Fruit fly (Drosophila melanogaster): Measurements from ENCODE around the gene sordd1.
A peak's percentile ranks its signal among the peaks of the same experiment; 100 is the strongest.

Gene sordd1

DNA sequence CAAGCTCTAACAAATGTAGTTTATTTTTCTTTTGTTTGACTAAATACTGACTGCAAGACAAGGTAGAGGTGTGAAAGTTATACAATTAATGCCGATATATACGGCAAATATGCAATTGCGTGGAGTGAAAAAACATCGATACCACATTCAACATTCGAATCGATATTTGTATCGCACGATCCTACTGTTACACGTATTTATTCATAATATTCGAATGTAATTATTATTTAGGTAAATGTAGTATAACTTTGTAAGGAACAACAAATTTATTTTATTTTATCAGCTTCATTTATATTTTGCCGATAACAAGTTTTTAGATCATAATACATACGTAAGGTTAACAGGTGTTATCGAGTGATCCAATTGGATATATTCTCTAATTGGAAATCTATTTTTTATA is 39.6 kb upstream of the sordd1 start, which contains the start of gene Chc (continued):
- no peak for TF ChIP-seq Sin3A (optimal IDR thresholded peaks at IDR 0.05)
- peak; percentile 96 for TF ChIP-seq CG13287 (GFP tag; IDR thresholded peaks at IDR 0.05; ENCODE audit: partially characterized antibody)
- TF ChIP-seq CG3163 (GFP tag; optimal IDR thresholded peaks at IDR 0.05) = no peak
- TF ChIP-seq CG10267 (tag; optimal IDR thresholded peaks at IDR 0.05) = peak; percentile 25
- TF ChIP-seq dan (GFP tag; IDR thresholded peaks at IDR 0.05) = no peak
- no peak for TF ChIP-seq HLHmδ (GFP tag; optimal IDR thresholded peaks at IDR 0.05)
- TF ChIP-seq CG34376 (GFP tag; optimal IDR thresholded peaks at IDR 0.05) = no peak
- TF ChIP-seq CG34224 (GFP tag; IDR thresholded peaks at IDR 0.05; ENCODE audit: partially characterized antibody) = peak; percentile 97
- no peak for TF ChIP-seq chif (GFP tag; optimal IDR thresholded peaks at IDR 0.05)
- TF ChIP-seq CG7963 (GFP tag; IDR thresholded peaks at IDR 0.05; ENCODE audit: partially characterized antibody) = peak; percentile 97
- peak; percentile 58 for TF ChIP-seq HmgZ (tag; optimal IDR thresholded peaks at IDR 0.05)
- no peak for TF ChIP-seq B-H2 (GFP tag; optimal IDR thresholded peaks at IDR 0.05)
- TF ChIP-seq Hsf (GFP tag; optimal IDR thresholded peaks at IDR 0.05) = no peak
- no peak for TF ChIP-seq MTF-1 (GFP tag; optimal IDR thresholded peaks at IDR 0.05; ENCODE audit: borderline replicate concordance)
- no peak for TF ChIP-seq Fer1 (GFP tag; optimal IDR thresholded peaks at IDR 0.05)
- TF ChIP-seq Dip2 (GFP tag; IDR thresholded peaks at IDR 0.05) = no peak
- TF ChIP-seq ind (GFP tag; optimal IDR thresholded peaks at IDR 0.05) = no peak
- TF ChIP-seq CG9817 (tag; optimal IDR thresholded peaks at IDR 0.05) = no peak
- TF ChIP-seq onecut (GFP tag; IDR thresholded peaks at IDR 0.05) = no peak
- peak; percentile 92 for TF ChIP-seq sna (GFP tag; IDR thresholded peaks at IDR 0.05; ENCODE audit: partially characterized antibody)
- TF ChIP-seq CG6175 (GFP tag; IDR thresholded peaks at IDR 0.05) = no peak
- no peak for TF ChIP-seq al (GFP tag; IDR thresholded peaks at IDR 0.05)
- TF ChIP-seq CG11085 (GFP tag; IDR thresholded peaks at IDR 0.05) = no peak
- no peak for TF ChIP-seq CG2678 (tag; optimal IDR thresholded peaks at IDR 0.05)
- TF ChIP-seq Mes4 (GFP tag; optimal IDR thresholded peaks at IDR 0.05) = no peak
- TF ChIP-seq Ssrp (tag; optimal IDR thresholded peaks at IDR 0.05) = no peak
- TF ChIP-seq Vsx1 (GFP tag; optimal IDR thresholded peaks at IDR 0.05) = no peak
- TF ChIP-seq CG16779 (GFP tag; IDR thresholded peaks at IDR 0.05) = no peak
- TF ChIP-seq CG14965 (GFP tag; optimal IDR thresholded peaks at IDR 0.05; ENCODE audit: borderline replicate concordance) = no peak
- TF ChIP-seq CoRest (tag; optimal IDR thresholded peaks at IDR 0.05) = no peak
- no peak for TF ChIP-seq CG18476 (GFP tag; optimal IDR thresholded peaks at IDR 0.05)
- TF ChIP-seq so (GFP tag; IDR thresholded peaks at IDR 0.05) = no peak
- no peak for TF ChIP-seq CG17829 (tag; optimal IDR thresholded peaks at IDR 0.05)
- no peak for TF ChIP-seq CG7556 (GFP tag; optimal IDR thresholded peaks at IDR 0.05)
- TF ChIP-seq lola (GFP tag; optimal IDR thresholded peaks at IDR 0.05) = no peak
- no peak for TF ChIP-seq CG17912 (GFP tag; optimal IDR thresholded peaks at IDR 0.05)
- TF ChIP-seq unc-4 (GFP tag; IDR thresholded peaks at IDR 0.05; ENCODE audit: partially characterized antibody) = peak; percentile 95
- TF ChIP-seq CG12236 (GFP tag; optimal IDR thresholded peaks at IDR 0.05) = no peak
- no peak for TF ChIP-seq CG8359 (GFP tag; optimal IDR thresholded peaks at IDR 0.05; ENCODE audit: borderline replicate concordance)
- TF ChIP-seq CG6813 (GFP tag; optimal IDR thresholded peaks at IDR 0.05) = no peak
- TF ChIP-seq tx (GFP tag; optimal IDR thresholded peaks at IDR 0.05) = no peak
- TF ChIP-seq CG11093 (GFP tag; IDR thresholded peaks at IDR 0.05) = no peak
- TF ChIP-seq CG3847 (GFP tag; IDR thresholded peaks at IDR 0.05) = no peak
- TF ChIP-seq cad (GFP tag; optimal IDR thresholded peaks at IDR 0.05) = no peak
- no peak for TF ChIP-seq CG31224 (GFP tag; IDR thresholded peaks at IDR 0.05)
- no peak for TF ChIP-seq CHES-1-like (GFP tag; optimal IDR thresholded peaks at IDR 0.05)
- TF ChIP-seq CG18764 (GFP tag; optimal IDR thresholded peaks at IDR 0.05) = no peak
- TF ChIP-seq CG32767 (GFP tag; IDR thresholded peaks at IDR 0.05) = no peak
- TF ChIP-seq zen2 (GFP tag; IDR thresholded peaks at IDR 0.05; ENCODE audit: partially characterized antibody) = peak; percentile 95
- TF ChIP-seq mld (GFP tag; IDR thresholded peaks at IDR 0.05; ENCODE audit: partially characterized antibody) = peak; percentile 95
- TF ChIP-seq CG10209 (GFP tag; optimal IDR thresholded peaks at IDR 0.05) = no peak
